Fruit fly (Drosophila melanogaster): Measurements from ENCODE around the gene CG33178.

Gene CG33178

DNA sequence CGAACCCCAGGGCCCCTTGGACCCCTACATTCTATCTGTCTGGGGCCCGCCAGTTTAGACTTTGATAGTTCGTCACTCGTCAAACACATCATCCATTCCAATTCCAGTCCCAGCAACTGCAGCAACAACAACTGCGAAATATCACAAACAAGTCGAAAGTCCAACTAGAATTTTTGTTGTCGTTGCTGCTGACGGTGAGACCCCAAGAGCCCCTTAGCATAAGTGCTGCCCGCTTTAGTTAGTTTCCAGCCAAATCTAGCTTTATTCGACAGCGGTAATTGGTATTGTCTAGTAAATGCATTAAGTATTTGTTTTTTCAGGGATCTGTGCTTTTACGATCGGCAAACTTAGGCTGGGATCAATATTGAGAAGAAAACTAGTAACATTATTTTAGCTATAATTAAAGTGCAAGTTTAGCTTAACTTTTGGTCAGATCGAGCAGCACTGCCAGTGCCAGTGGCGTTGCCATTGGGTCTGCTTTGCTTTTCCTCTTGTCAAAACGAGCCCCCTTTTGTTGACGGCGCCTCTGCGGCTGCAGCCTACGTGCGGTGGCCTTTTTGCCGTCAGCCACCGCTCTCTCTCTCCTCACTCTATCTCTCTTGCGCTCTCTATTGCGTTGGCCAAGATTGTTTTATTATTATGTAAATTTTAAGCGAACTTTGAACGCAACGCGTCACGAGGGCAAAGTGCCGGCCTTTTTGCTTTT is 7.8 kb upstream of the CG33178 start (continued):
- TF ChIP-seq CG9215 (GFP tag; IDR thresholded peaks at IDR 0.05) (peak; percentile 81), az2 (GFP tag; optimal IDR thresholded peaks at IDR 0.05) (peak; percentile 91), kah (GFP tag; optimal IDR thresholded peaks at IDR 0.05) (peak; percentile 77), zf30C (GFP tag; optimal IDR thresholded peaks at IDR 0.05) (no peak), CG34224 (GFP tag; IDR thresholded peaks at IDR 0.05; ENCODE audit: partially characterized antibody) (no peak), Hmx (GFP tag; optimal IDR thresholded peaks at IDR 0.05) (peak; percentile 70), CG11456 (GFP tag; IDR thresholded peaks at IDR 0.05) (peak; percentile 96), crc (GFP tag; optimal IDR thresholded peaks at IDR 0.05) (peak; percentile 93), CG18764 (GFP tag; optimal IDR thresholded peaks at IDR 0.05) (peak; percentile 69), CG11085 (GFP tag; IDR thresholded peaks at IDR 0.05) (peak; percentile 87), GATAe (GFP tag; conservative IDR thresholded peaks at IDR 0.05) (peak; percentile 47; the same call in 1 of the 2 replicates), Oaz (GFP tag; IDR thresholded peaks at IDR 0.05) (peak; percentile 67), ase (GFP tag; IDR thresholded peaks at IDR 0.05) (peak; percentile 83), mam (GFP tag; optimal IDR thresholded peaks at IDR 0.05) (peak; percentile 97), usp (GFP tag; optimal IDR thresholded peaks at IDR 0.05) (no peak), lov (optimal IDR thresholded peaks at IDR 0.05) (no peak), lov (GFP tag; IDR thresholded peaks at IDR 0.05) (peak; percentile 80; the same call in 1 of the 3 replicates), bowl (GFP tag; IDR thresholded peaks at IDR 0.05) (peak; percentile 74), CG16815 (GFP tag; optimal IDR thresholded peaks at IDR 0.05) (peak; percentile 80), onecut (GFP tag; IDR thresholded peaks at IDR 0.05) (peak; percentile 94), Nf-YC (tag; optimal IDR thresholded peaks at IDR 0.05) (peak; percentile 82), CG7372 (GFP tag; IDR thresholded peaks at IDR 0.05) (peak; percentile 83), repo (GFP tag; optimal IDR thresholded peaks at IDR 0.05) (peak; percentile 88), gce (GFP tag; IDR thresholded peaks at IDR 0.05) (peak; percentile 51; the same call in 1 of the 3 replicates), CG34376 (GFP tag; optimal IDR thresholded peaks at IDR 0.05) (peak; percentile 95), Dbx (GFP tag; IDR thresholded peaks at IDR 0.05) (peak; percentile 91), CG16779 (GFP tag; IDR thresholded peaks at IDR 0.05) (peak; percentile 92), Hand (GFP tag; optimal IDR thresholded peaks at IDR 0.05) (peak; percentile 80), otp (GFP tag; IDR thresholded peaks at IDR 0.05) (peak; percentile 84), ci (GFP tag; IDR thresholded peaks at IDR 0.05) (peak; percentile 94), NC2β (GFP tag; optimal IDR thresholded peaks at IDR 0.05) (peak; percentile 92), Ravus (GFP tag; IDR thresholded peaks at IDR 0.05) (peak; percentile 55), CG9932 (GFP tag; IDR thresholded peaks at IDR 0.05) (peak; percentile 95), caup (GFP tag; optimal IDR thresholded peaks at IDR 0.05; ENCODE audit: severe bottlenecking) (peak; percentile 81), tx (GFP tag; optimal IDR thresholded peaks at IDR 0.05) (peak; percentile 94), gcm2 (GFP tag; optimal IDR thresholded peaks at IDR 0.05) (peak; percentile 82), Hey (tag; optimal IDR thresholded peaks at IDR 0.05) (peak; percentile 67), CG17829 (tag; optimal IDR thresholded peaks at IDR 0.05) (peak; percentile 81), CG31388 (GFP tag; optimal IDR thresholded peaks at IDR 0.05) (peak; percentile 44), Ets65A (GFP tag) (peak; percentile 99), gsb (GFP tag; IDR thresholded peaks at IDR 0.05) (peak; percentile 71), Med (GFP tag) (peak; percentile 98), tna (GFP tag; IDR thresholded peaks at IDR 0.05; ENCODE audit: partially characterized antibody) (no peak), CG2678 (tag; optimal IDR thresholded peaks at IDR 0.05) (peak; percentile 92), CG9817 (tag; optimal IDR thresholded peaks at IDR 0.05) (peak; percentile 86), gcm (GFP tag; optimal IDR thresholded peaks at IDR 0.05) (peak; percentile 60), pita (GFP tag; optimal IDR thresholded peaks at IDR 0.05) (no peak), CG8478 (optimal IDR thresholded peaks at IDR 0.05) (no peak), TFAM (GFP tag; optimal IDR thresholded peaks at IDR 0.05) (peak; percentile 36), dmrt11E (tag; optimal IDR thresholded peaks at IDR 0.05) (peak; percentile 62), Dip3 (GFP tag; optimal IDR thresholded peaks at IDR 0.05) (peak; percentile 87)

All from whole organism, embryonic.